Worm (Caenorhabditis elegans) whole organism, young adult: ENCODE measurements around the gene prmt-4.

Experiments
- B0336.3 ChIP-seq: fragments of 200-800 bp; sonication (Bioruptor generic); IDR thresholded peaks from 2 replicates; pipeline ENCODE4 v1.3.6; 2022; ENCODE audit warnings: missing genetic modification characterization, missing compliant biosample characterization
- C17E4.6 ChIP-seq: fragments of 200-800 bp; sonication (Bioruptor generic); IDR thresholded peaks from 2 replicates; pipeline ENCODE4 v1.3.6; 2022; ENCODE audit warnings: missing genetic modification reagents, missing genetic modification characterization, missing compliant biosample characterization
- F10E7.11 ChIP-seq: sonication (generic microtip); optimal IDR thresholded peaks from 2 replicates; lab custom pipeline; 2017; ENCODE audit warnings: mild to moderate bottlenecking, missing genetic modification characterization, moderate library complexity, missing compliant biosample characterization
- F52B5.7 ChIP-seq: sonication (generic microtip); optimal IDR thresholded peaks from 2 replicates; lab custom pipeline; 2016; ENCODE audit warnings: mild to moderate bottlenecking, missing genetic modification characterization, missing compliant biosample characterization
- K11D2.4 ChIP-seq: fragments of 200-800 bp; sonication (Bioruptor generic); IDR thresholded peaks from 2 replicates; pipeline ENCODE4 v1.3.6; 2022; ENCODE audit warnings: missing genetic modification reagents, missing genetic modification characterization, missing compliant biosample characterization
- ama-1 ChIP-seq, 3 experiments: fragments of 150-350 bp in 1 of 3; sonication (generic microtip) in 2 of 3; optimal IDR thresholded peaks; 2 replicates each; lab custom pipeline; 2014 to 2018; ENCODE audit warnings: missing biosample characterization in 2 of 3, missing genetic modification characterization in 2 of 3, missing genetic modification reagents in 2 of 3
- attf-6 ChIP-seq: fragments of 200-800 bp; sonication (Bioruptor generic); IDR thresholded peaks from 2 replicates; pipeline ENCODE4 v1.3.6; 2022; ENCODE audit warnings: missing genetic modification reagents, missing genetic modification characterization, missing compliant biosample characterization
- hsf-1 ChIP-seq: fragments of 200-800 bp; sonication (Bioruptor generic); IDR thresholded peaks from 2 replicates; pipeline ENCODE4 v1.3.6; 2022; ENCODE audit warnings: missing genetic modification reagents, missing genetic modification characterization, missing compliant biosample characterization
- lin-35 ChIP-seq, 3 experiments: fragments of 150-350 bp in 2 of 3; sonication (generic microtip) in 1 of 3; optimal IDR thresholded peaks; 2 replicates each; lab custom pipeline; 2014 to 2018; ENCODE audit warnings: missing biosample characterization in 3 of 3, missing genetic modification characterization in 3 of 3, missing genetic modification reagents in 3 of 3
- nfya-1 ChIP-seq: sonication (generic microtip); optimal IDR thresholded peaks from 2 replicates; lab custom pipeline; 2017; ENCODE audit warnings: antibody characterized with exemption, missing compliant biosample characterization, missing genetic modification characterization, borderline replicate concordance; ENCODE audit not compliant: insufficient read depth
- nhr-179 ChIP-seq: sonication (generic microtip); optimal IDR thresholded peaks from 2 replicates; lab custom pipeline; 2016; ENCODE audit warnings: mild to moderate bottlenecking, missing genetic modification characterization, missing compliant biosample characterization
- sea-2 ChIP-seq: fragments of 200-800 bp; sonication (Bioruptor generic); IDR thresholded peaks from 2 replicates; pipeline ENCODE4 v1.3.6; 2022; ENCODE audit warnings: missing genetic modification characterization, missing compliant biosample characterization
- unc-130 ChIP-seq: sonication (generic microtip); optimal IDR thresholded peaks from 2 replicates; lab custom pipeline; 2016; ENCODE audit warnings: missing genetic modification reagents, missing genetic modification characterization, missing compliant biosample characterization
- ztf-28 ChIP-seq: fragments of 200-800 bp; sonication (Bioruptor generic); IDR thresholded peaks from 2 replicates; pipeline ENCODE4 v1.3.6; 2022; ENCODE audit warnings: missing genetic modification reagents, missing genetic modification characterization, missing compliant biosample characterization

- no peak for TF ChIP-seq hsf-1 (GFP tag; lab: Robert Waterston, UW)
- no peak for TF ChIP-seq ztf-28 (GFP tag; lab: Robert Waterston, UW)
- no peak for TF ChIP-seq F52B5.7 (tag; lab: Kevin White, UChicago)
- no peak for TF ChIP-seq K11D2.4
- no peak for TF ChIP-seq ama-1 (optimal IDR thresholded peaks at IDR 0.05; lab: Kevin White, UChicago)
- no peak for TF ChIP-seq ama-1 (GFP tag; optimal IDR thresholded peaks at IDR 0.05; lab: Kevin White, UChicago)
- no peak for TF ChIP-seq B0336.3 (GFP tag; lab: Robert Waterston, UW)
- TF ChIP-seq unc-130 (GFP tag; lab: Kevin White, UChicago), result no peak
- TF ChIP-seq attf-6, result no peak
- no peak for TF ChIP-seq nfya-1 (tag; lab: Kevin White, UChicago)
- TF ChIP-seq nhr-179 (tag; lab: Kevin White, UChicago), result no peak
- TF ChIP-seq F10E7.11, result no peak
- TF ChIP-seq sea-2, result no peak
- TF ChIP-seq C17E4.6, result no peak
- no peak for TF ChIP-seq lin-35 (GFP tag; optimal IDR thresholded peaks at IDR 0.05; lab: Kevin White, UChicago)
Observed at ce11 chrIV:619766-620165, 16.3 kb upstream of the prmt-4 start.
